Fruit fly (Drosophila melanogaster) whole organism, embryonic: ENCODE data around the gene Trf4-1.

Experiments used
- Aef1 ChIP-seq: fragments of 200-800 bp; sonication (Bioruptor generic); IDR thresholded peaks from 3 replicates; pipeline ENCODE4 v1.3.6; 2022; ENCODE audit warnings: missing biosample characterization, missing genetic modification characterization
- CG10209 ChIP-seq: fragments of 200-800 bp; sonication (Bioruptor generic); optimal IDR thresholded peaks from 3 replicates; lab custom pipeline; 2017; ENCODE audit warnings: missing biosample characterization, mild to moderate bottlenecking, missing genetic modification characterization, missing genetic modification reagents
- CG13424 ChIP-seq: fragments of 200-800 bp; sonication (Bioruptor generic); optimal IDR thresholded peaks from 2 replicates; lab custom pipeline; 2019; ENCODE audit warnings: missing biosample characterization, mild to moderate bottlenecking, missing genetic modification characterization, moderate library complexity
- CG15269 ChIP-seq: fragments of 200-800 bp; sonication (Bioruptor generic); optimal IDR thresholded peaks from 2 replicates; lab custom pipeline; 2018; ENCODE audit warnings: missing biosample characterization, mild to moderate bottlenecking, missing genetic modification characterization, moderate library complexity
- CG15601 ChIP-seq: fragments of 200-800 bp; sonication (Bioruptor generic); optimal IDR thresholded peaks from 3 replicates; lab custom pipeline; 2019; ENCODE audit warnings: missing biosample characterization, mild to moderate bottlenecking, missing genetic modification characterization, moderate library complexity
- CG17328 ChIP-seq: fragments of 200-800 bp; sonication (Bioruptor generic); IDR thresholded peaks from 2 replicates; pipeline ENCODE4 v1.3.6; 2022; ENCODE audit warnings: missing biosample characterization, missing genetic modification characterization
- CG17568 ChIP-seq: fragments of 200-800 bp; sonication (Bioruptor generic); optimal IDR thresholded peaks from 2 replicates; lab custom pipeline; 2018; ENCODE audit warnings: missing biosample characterization, mild to moderate bottlenecking, missing genetic modification characterization, moderate library complexity
- CG2129 ChIP-seq: fragments of 200-800 bp; sonication (Bioruptor generic); IDR thresholded peaks from 2 replicates; pipeline ENCODE4 v1.3.6; 2022; ENCODE audit warnings: missing biosample characterization, missing genetic modification characterization; ENCODE audit not compliant: partially characterized antibody
- CG3281 ChIP-seq: fragments of 200-800 bp; sonication (Bioruptor generic); optimal IDR thresholded peaks from 3 replicates; lab custom pipeline; 2017; ENCODE audit warnings: missing biosample characterization, mild to moderate bottlenecking, missing genetic modification characterization
- CG4730 ChIP-seq: fragments of 200-800 bp; sonication (Bioruptor generic); IDR thresholded peaks from 2 replicates; pipeline ENCODE4 v1.3.6; 2022; ENCODE audit warnings: missing biosample characterization, missing genetic modification characterization
- CG4820 ChIP-seq: fragments of 200-800 bp; sonication (Bioruptor generic); optimal IDR thresholded peaks from 3 replicates; lab custom pipeline; 2016; ENCODE audit warnings: missing biosample characterization, missing genetic modification characterization
- CG8290 ChIP-seq, 3 experiments: fragments of 200-800 bp; sonication (Bioruptor generic); optimal IDR thresholded peaks; 2 replicates each; lab custom pipeline; 2016 to 2019; ENCODE audit warnings: missing biosample characterization in 3 of 3, missing genetic modification characterization in 3 of 3, mild to moderate bottlenecking in 2 of 3, moderate library complexity in 1 of 3
- CG9932 ChIP-seq: fragments of 200-800 bp; sonication (Bioruptor generic); IDR thresholded peaks from 2 replicates; pipeline ENCODE4 v1.3.6; 2022; ENCODE audit warnings: missing biosample characterization, missing genetic modification characterization
- CoRest ChIP-seq: fragments of 200-800 bp; sonication (Bioruptor generic); optimal IDR thresholded peaks from 3 replicates; lab custom pipeline; 2018; ENCODE audit warnings: missing biosample characterization, mild to moderate bottlenecking, missing genetic modification characterization, moderate library complexity
- Dbx ChIP-seq: fragments of 200-800 bp; sonication (Bioruptor generic); IDR thresholded peaks from 3 replicates; pipeline ENCODE4 v1.3.6; 2022; ENCODE audit warnings: missing biosample characterization, missing genetic modification characterization
- Dek ChIP-seq: fragments of 200-800 bp; sonication (Bioruptor generic); optimal IDR thresholded peaks from 3 replicates; lab custom pipeline; 2019; ENCODE audit warnings: missing biosample characterization, mild to moderate bottlenecking, missing genetic modification characterization, moderate library complexity
- Dp ChIP-seq: fragments of 200-800 bp; sonication (Bioruptor generic); optimal IDR thresholded peaks from 2 replicates; lab custom pipeline; 2018; ENCODE audit warnings: missing biosample characterization, mild to moderate bottlenecking, missing genetic modification characterization, moderate library complexity
- E2f1 ChIP-seq: fragments of 200-800 bp; sonication (Bioruptor generic); IDR thresholded peaks from 2 replicates; pipeline ENCODE4 v1.3.6; 2022; ENCODE audit warnings: missing biosample characterization, missing genetic modification characterization
- Fer2 ChIP-seq: fragments of 200-800 bp; sonication (Bioruptor generic); optimal IDR thresholded peaks from 2 replicates; lab custom pipeline; 2018; ENCODE audit warnings: missing biosample characterization, mild to moderate bottlenecking, missing genetic modification characterization, moderate library complexity
- Hsf ChIP-seq: fragments of 200-800 bp; sonication (Bioruptor generic); optimal IDR thresholded peaks from 3 replicates; lab custom pipeline; 2016; ENCODE audit warnings: missing biosample characterization, missing genetic modification characterization
- MBD-R2 ChIP-seq: fragments of 200-800 bp; sonication (Bioruptor generic); IDR thresholded peaks from 2 replicates; pipeline ENCODE4 v1.3.6; 2022; ENCODE audit warnings: missing biosample characterization, missing genetic modification characterization
- Max ChIP-seq: fragments of 200-800 bp; sonication (Bioruptor generic); optimal IDR thresholded peaks from 2 replicates; lab custom pipeline; 2016; ENCODE audit warnings: missing biosample characterization, mild to moderate bottlenecking, missing genetic modification characterization
- Med ChIP-seq: fragments of 200-800 bp; sonication (Bioruptor generic); peaks from one replicate; lab custom pipeline; 2016; ENCODE audit warnings: missing biosample characterization, missing genetic modification characterization, mild to moderate bottlenecking, inconsistent platforms, moderate library complexity
- NFAT ChIP-seq: fragments of 200-800 bp; sonication (Bioruptor generic); IDR thresholded peaks from 2 replicates; pipeline ENCODE4 v1.3.6; 2022; ENCODE audit warnings: missing biosample characterization, missing genetic modification characterization
- NfI ChIP-seq: fragments of 200-800 bp; sonication (Bioruptor generic); optimal IDR thresholded peaks from 3 replicates; lab custom pipeline; 2018; ENCODE audit warnings: missing biosample characterization, mild to moderate bottlenecking, missing genetic modification characterization, moderate library complexity
- PHDP ChIP-seq: fragments of 200-800 bp; sonication (Bioruptor generic); optimal IDR thresholded peaks from 3 replicates; lab custom pipeline; 2018; ENCODE audit warnings: missing biosample characterization, mild to moderate bottlenecking, missing genetic modification characterization, moderate library complexity
- Rfx ChIP-seq: fragments of 200-800 bp; sonication (Bioruptor generic); IDR thresholded peaks from 2 replicates; pipeline ENCODE4 v1.3.6; 2022; ENCODE audit warnings: missing biosample characterization, missing genetic modification characterization
- Sox100B ChIP-seq: fragments of 200-800 bp; sonication (Bioruptor generic); optimal IDR thresholded peaks from 3 replicates; lab custom pipeline; 2018; ENCODE audit warnings: missing biosample characterization, mild to moderate bottlenecking, missing genetic modification characterization
- ash1 ChIP-seq: fragments of 200-800 bp; sonication (Bioruptor generic); optimal IDR thresholded peaks from 2 replicates; lab custom pipeline; 2018; ENCODE audit warnings: missing biosample characterization, mild to moderate bottlenecking, missing genetic modification characterization
- bcd ChIP-seq: fragments of 200-800 bp; sonication (Bioruptor generic); optimal IDR thresholded peaks from 2 replicates; lab custom pipeline; 2017; ENCODE audit warnings: missing biosample characterization, mild to moderate bottlenecking, missing genetic modification characterization
- caup ChIP-seq: fragments of 200-800 bp; sonication (Bioruptor generic); optimal IDR thresholded peaks from 3 replicates; lab custom pipeline; 2017; ENCODE audit warnings: missing biosample characterization, mild to moderate bottlenecking, missing genetic modification characterization, moderate library complexity; ENCODE audit not compliant: severe bottlenecking
- cg ChIP-seq: fragments of 200-800 bp; sonication (Bioruptor generic); optimal IDR thresholded peaks from 3 replicates; lab custom pipeline; 2019; ENCODE audit warnings: missing biosample characterization, mild to moderate bottlenecking, missing genetic modification characterization, moderate library complexity
- fd64A ChIP-seq: fragments of 200-800 bp; sonication (Bioruptor generic); optimal IDR thresholded peaks from 3 replicates; lab custom pipeline; 2018; ENCODE audit warnings: missing biosample characterization, mild to moderate bottlenecking, missing genetic modification characterization
- gsb-n ChIP-seq: fragments of 200-800 bp; sonication (Bioruptor generic); optimal IDR thresholded peaks from 3 replicates; lab custom pipeline; 2018; ENCODE audit warnings: missing biosample characterization, mild to moderate bottlenecking, missing genetic modification characterization
- gt ChIP-seq: fragments of 200-800 bp; sonication (Bioruptor generic); IDR thresholded peaks from 2 replicates; pipeline ENCODE4 v1.3.6; 2022; ENCODE audit warnings: missing biosample characterization, missing genetic modification characterization
- insv ChIP-seq, 2 experiments: fragments of 200-800 bp; sonication (Bioruptor generic); optimal IDR thresholded peaks; 3 replicates each; lab custom pipeline; 2016 to 2018; ENCODE audit warnings: missing biosample characterization in 2 of 2, missing genetic modification characterization in 2 of 2
- kni ChIP-seq: fragments of 200-800 bp; sonication (Bioruptor generic); optimal IDR thresholded peaks from 3 replicates; lab custom pipeline; 2017; ENCODE audit warnings: mild to moderate bottlenecking, missing biosample characterization, missing genetic modification reagents, missing genetic modification characterization
- lmd ChIP-seq: fragments of 200-800 bp; sonication (Bioruptor generic); IDR thresholded peaks from 2 replicates; pipeline ENCODE4 v1.3.6; 2022; ENCODE audit warnings: missing biosample characterization, missing genetic modification characterization
- nom ChIP-seq: fragments of 200-800 bp; sonication (Bioruptor generic); optimal IDR thresholded peaks from 2 replicates; lab custom pipeline; 2017; ENCODE audit warnings: missing biosample characterization, missing genetic modification characterization, mild to moderate bottlenecking, moderate library complexity, missing genetic modification reagents
- oc ChIP-seq: fragments of 200-800 bp; sonication (Bioruptor generic); optimal IDR thresholded peaks from 2 replicates; lab custom pipeline; 2018; ENCODE audit warnings: missing biosample characterization, mild to moderate bottlenecking, missing genetic modification characterization, moderate library complexity
- otp ChIP-seq: fragments of 200-800 bp; sonication (Bioruptor generic); IDR thresholded peaks from 3 replicates; pipeline ENCODE4, ENCODE4 v1.3.6; 2022; ENCODE audit warnings: missing biosample characterization, missing genetic modification characterization
- run ChIP-seq: fragments of 200-800 bp; sonication (Bioruptor generic); optimal IDR thresholded peaks from 3 replicates; lab custom pipeline; 2018; ENCODE audit warnings: missing biosample characterization, mild to moderate bottlenecking, missing genetic modification characterization
- sob ChIP-seq: fragments of 200-800 bp; sonication (Bioruptor generic); IDR thresholded peaks from 2 replicates; pipeline ENCODE4 v1.3.6; 2022; ENCODE audit warnings: missing biosample characterization, missing genetic modification characterization
- stwl ChIP-seq: fragments of 200-800 bp; sonication (Bioruptor generic); optimal IDR thresholded peaks from 3 replicates; lab custom pipeline; 2018; ENCODE audit warnings: missing biosample characterization, mild to moderate bottlenecking, missing genetic modification characterization, moderate library complexity
- ttk ChIP-seq: fragments of 200-800 bp; sonication (Bioruptor generic); IDR thresholded peaks from 2 replicates; pipeline ENCODE4 v2.1.2; 2022; ENCODE audit warnings: missing biosample characterization, missing genetic modification characterization
- tup ChIP-seq: fragments of 200-800 bp; sonication (Bioruptor generic); optimal IDR thresholded peaks from 2 replicates; lab custom pipeline; 2016; ENCODE audit warnings: missing biosample characterization, mild to moderate bottlenecking, missing genetic modification characterization, moderate library complexity
- zfh1 ChIP-seq: fragments of 200-800 bp; sonication (Bioruptor generic); IDR thresholded peaks from 3 replicates; pipeline ENCODE4 v1.3.6; 2022; ENCODE audit warnings: missing biosample characterization, missing genetic modification characterization

Gene Trf4-1

dm6 chrX:8533589-8534320 is 26.4 kb upstream of the Trf4-1 start (continued):
- TF ChIP-seq Aef1 (GFP tag; lab: Robert Waterston, UW) (peak; percentile 47; the same call in 2 of the 3 replicates), PHDP (tag; lab: Kevin White, UChicago) (peak; percentile 41), CG15269 (tag; lab: Kevin White, UChicago) (peak; percentile 38), CG4730 (0 out of 2 replicates have a peak, but pooled peaks have one; percentile 14), cg (GFP tag; lab: Kevin White, UChicago) (peak; percentile 76), stwl (tag; lab: Kevin White, UChicago) (peak; percentile 88), Dbx (GFP tag; lab: Robert Waterston, UW) (peak; percentile 56; the same call in 2 of the 3 replicates), oc (tag; lab: Kevin White, UChicago) (no peak), E2f1 (GFP tag; lab: Robert Waterston, UW) (0 out of 2 replicates have a peak, but pooled peaks have one; percentile 24), insv (GFP tag; optimal IDR thresholded peaks at IDR 0.05; lab: Kevin White, UChicago) (no peak), CG3281 (GFP tag; lab: Kevin White, UChicago) (peak; percentile 54), ash1 (GFP tag; lab: Kevin White, UChicago) (no peak), fd64A (GFP tag; lab: Kevin White, UChicago) (no peak), bcd (GFP tag; lab: Kevin White, UChicago) (no peak), tup (GFP tag; lab: Kevin White, UChicago) (no peak), NFAT (peak; percentile 29; the same call in 1 of the 2 replicates), Dek (peak; percentile 53), CG8290 (GFP tag; optimal IDR thresholded peaks at IDR 0.05; lab: Kevin White, UChicago) (no peak), CG8290 (tag; optimal IDR thresholded peaks at IDR 0.05; lab: Kevin White, UChicago) (peak in 1 of 2 experiments; percentile 12), Sox100B (GFP tag; lab: Kevin White, UChicago) (no peak), Rfx (GFP tag; lab: Robert Waterston, UW) (peak; percentile 67), lmd (peak; percentile 40; the same call in 1 of the 2 replicates), MBD-R2 (GFP tag; lab: Robert Waterston, UW) (0 out of 2 replicates have a peak, but pooled peaks have one; percentile 12), CG17568 (GFP tag; lab: Kevin White, UChicago) (peak; percentile 8), zfh1 (0 out of 3 replicates have a peak, but pooled peaks have one; percentile 45), CG9932 (peak; percentile 76), CG13424 (tag; lab: Kevin White, UChicago) (peak; percentile 15), CG2129 (GFP tag; lab: Robert Waterston, UW) (no peak), gsb-n (tag; lab: Kevin White, UChicago) (no peak), CG17328 (GFP tag; lab: Robert Waterston, UW) (peak; percentile 19; the same call in 1 of the 2 replicates), nom (no peak), CG15601 (tag; lab: Kevin White, UChicago) (no peak), sob (GFP tag; lab: Robert Waterston, UW) (peak; percentile 20; the same call in 1 of the 2 replicates), otp (0 out of 3 replicates have a peak, but pooled peaks have one; percentile 33), Max (GFP tag; lab: Kevin White, UChicago) (peak; percentile 14), NfI (GFP tag; lab: Kevin White, UChicago) (peak; percentile 31), Hsf (peak; percentile 16), caup (peak; percentile 15), ttk (GFP tag; lab: Robert Waterston, UW) (0 out of 2 replicates have a peak, but pooled peaks have one; percentile 15), Dp (GFP tag; lab: Kevin White, UChicago) (no peak), run (tag; lab: Kevin White, UChicago) (no peak), CG4820 (no peak), gt (GFP tag; lab: Robert Waterston, UW) (no peak), CoRest (tag; lab: Kevin White, UChicago) (peak; percentile 46), CG10209 (GFP tag; lab: Kevin White, UChicago) (peak; percentile 2), kni (GFP tag; lab: Kevin White, UChicago) (peak; percentile 89), Med (GFP tag; lab: Kevin White, UChicago) (peak; percentile 85), Fer2 (tag; lab: Kevin White, UChicago) (peak; percentile 4)
